Worm (Caenorhabditis elegans) whole organism, young adult: ENCODE measurements around the gene K09F6.10.

Experiments
- Y56A3A.18 ChIP-seq: fragments of 200-800 bp; sonication (Bioruptor generic); IDR thresholded peaks from 2 replicates; pipeline ENCODE4 v1.3.6; 2022; ENCODE audit warnings: missing genetic modification reagents, missing genetic modification characterization, missing compliant biosample characterization
- unc-130 ChIP-seq: sonication (generic microtip); optimal IDR thresholded peaks from 2 replicates; lab custom pipeline; 2016; ENCODE audit warnings: missing genetic modification reagents, missing genetic modification characterization, missing compliant biosample characterization
- unc-62 ChIP-seq: fragments of 150-350 bp; optimal IDR thresholded peaks from 2 replicates; lab custom pipeline; 2014; ENCODE audit warnings: missing biosample characterization, missing genetic modification reagents, missing genetic modification characterization

ce11 chrII:2279263-2279662 lies 9.4 kb downstream of the K09F6.10 start, which contains the start of gene K09F6.6:
- no peak for TF ChIP-seq unc-130
- TF ChIP-seq unc-62 (GFP tag; lab: Kevin White, UChicago), result no peak
- no peak for TF ChIP-seq Y56A3A.18
